Worm (Caenorhabditis elegans): ENCODE data around the gene pstk-1.

DNA sequence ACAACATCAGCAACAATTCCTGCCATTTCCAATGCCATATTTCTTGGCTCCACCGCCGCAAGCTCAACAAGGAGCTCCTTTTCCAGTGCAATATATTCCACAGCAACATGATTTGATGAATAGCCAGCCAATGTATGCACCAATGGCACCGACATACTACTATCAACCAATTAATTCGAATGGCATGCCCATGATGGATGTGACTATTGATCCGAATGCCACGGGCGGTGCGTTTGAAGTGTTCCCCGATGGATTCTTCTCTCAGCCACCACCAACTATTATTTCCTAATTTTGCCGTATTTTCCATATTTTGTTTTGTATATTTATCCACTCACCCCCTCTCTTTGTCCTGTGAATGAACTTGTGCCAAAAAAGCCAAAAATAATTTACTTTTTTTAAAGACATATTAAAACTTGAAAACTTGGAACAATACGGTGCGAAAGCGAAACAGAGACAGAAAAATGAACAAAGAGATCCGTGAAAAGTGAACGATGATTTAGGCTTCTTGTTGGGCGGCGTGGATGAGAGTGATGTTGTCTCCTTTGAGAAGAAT lies 37.5 kb upstream of the pstk-1 start:
- TF ChIP-seq aly-2 (tag; optimal IDR thresholded peaks at IDR 0.05) (no peak), Y116A8C.19 (tag; optimal IDR thresholded peaks at IDR 0.05; ENCODE audit: borderline replicate concordance) (no peak), sup-37 (GFP tag; optimal IDR thresholded peaks at IDR 0.05) (no peak), hlh-4 (tag; optimal IDR thresholded peaks at IDR 0.05) (no peak), nhr-85 (tag) (no peak), grh-1 (GFP tag; IDR thresholded peaks at IDR 0.05) (no peak), ceh-8 (GFP tag; optimal IDR thresholded peaks at IDR 0.05) (no peak), efl-1 (optimal IDR thresholded peaks at IDR 0.05) (no peak), efl-1 (GFP tag; optimal IDR thresholded peaks at IDR 0.05 in 1 of 2) (no peak), ets-5 (GFP tag; IDR thresholded peaks at IDR 0.05) (no peak)

All from whole organism, L1 larva.